Fruit fly (Drosophila melanogaster): ENCODE results near the gene CG33689.

CG33689 gene

dm6 chr3L:16168503-16169189 is 31.4 kb upstream of the CG33689 start (continued):
- TF ChIP-seq CG11456 (GFP tag; IDR thresholded peaks at IDR 0.05): 0 out of 3 replicates have a peak, but pooled peaks have one; percentile 25
- no peak for TF ChIP-seq Chrac-16 (GFP tag; optimal IDR thresholded peaks at IDR 0.05)

dm6 chr3L:16170006-16170405 is 30.0 kb upstream of the CG33689 start, which contains the start of gene CG33796:
CG33796 (minus strand) TSS chr3L:16170106.
- TF ChIP-seq CG17612 (GFP tag; IDR thresholded peaks at IDR 0.05): no peak

dm6 chr3L:16171280-16171679 is 28.7 kb upstream of the CG33689 start, which contains the start of gene CG33795:
CG33795 (minus strand) TSS chr3L:16171380.
- TF ChIP-seq CG2202 (tag; optimal IDR thresholded peaks at IDR 0.05) (no peak), CG6254 (GFP tag; optimal IDR thresholded peaks at IDR 0.05) (no peak), Dip3 (GFP tag; optimal IDR thresholded peaks at IDR 0.05) (no peak), bab2 (GFP tag; optimal IDR thresholded peaks at IDR 0.05) (no peak), CG15696 (tag; optimal IDR thresholded peaks at IDR 0.05) (no peak), CG6791 (GFP tag; IDR thresholded peaks at IDR 0.05; ENCODE audit: partially characterized antibody) (no peak), lbe (GFP tag; optimal IDR thresholded peaks at IDR 0.05) (no peak), her (GFP tag; optimal IDR thresholded peaks at IDR 0.05) (no peak), CG4854 (GFP tag; optimal IDR thresholded peaks at IDR 0.05) (no peak), CG12071 (GFP tag; optimal IDR thresholded peaks at IDR 0.05) (no peak), NfI (GFP tag; optimal IDR thresholded peaks at IDR 0.05) (no peak), Med (GFP tag) (no peak), CG16863 (GFP tag; optimal IDR thresholded peaks at IDR 0.05) (no peak), CG9727 (GFP tag; optimal IDR thresholded peaks at IDR 0.05) (no peak), oc (tag; optimal IDR thresholded peaks at IDR 0.05) (no peak), Doc3 (GFP tag; IDR thresholded peaks at IDR 0.05; ENCODE audit: partially characterized antibody) (no peak)

- TF ChIP-seq Aef1 (GFP tag; IDR thresholded peaks at IDR 0.05): no peak
- peak; percentile 85 for TF ChIP-seq crol (GFP tag; IDR thresholded peaks at IDR 0.05)
- TF ChIP-seq ci (GFP tag; IDR thresholded peaks at IDR 0.05): 0 out of 3 replicates have a peak, but pooled peaks have one; percentile 22
- TF ChIP-seq CG9876 (GFP tag; optimal IDR thresholded peaks at IDR 0.05): no peak
- TF ChIP-seq Side (GFP tag; optimal IDR thresholded peaks at IDR 0.05): no peak
- TF ChIP-seq emc (GFP tag; optimal IDR thresholded peaks at IDR 0.05): no peak
- no peak for TF ChIP-seq sug (tag; optimal IDR thresholded peaks at IDR 0.05)
- TF ChIP-seq seq (GFP tag; IDR thresholded peaks at IDR 0.05): 0 out of 2 replicates have a peak, but pooled peaks have one; percentile 35
- TF ChIP-seq CG8290 (GFP tag; optimal IDR thresholded peaks at IDR 0.05): no peak
- peak in 1 of 2 experiments; percentile 6 for TF ChIP-seq CG8290 (tag; optimal IDR thresholded peaks at IDR 0.05)
- peak; percentile 85 for TF ChIP-seq pros (GFP tag; optimal IDR thresholded peaks at IDR 0.05)
- no peak for TF ChIP-seq CG9817 (tag; optimal IDR thresholded peaks at IDR 0.05)
- TF ChIP-seq grau (tag; optimal IDR thresholded peaks at IDR 0.05): no peak
- no peak for TF ChIP-seq yki (optimal IDR thresholded peaks at IDR 0.05)
- TF ChIP-seq CG1529 (GFP tag; optimal IDR thresholded peaks at IDR 0.05): no peak
- TF ChIP-seq pita (GFP tag; optimal IDR thresholded peaks at IDR 0.05): no peak
- no peak for TF ChIP-seq pum (GFP tag; optimal IDR thresholded peaks at IDR 0.05)
- TF ChIP-seq Deaf1 (tag; optimal IDR thresholded peaks at IDR 0.05): peak; percentile 14
- TF ChIP-seq Trl (optimal IDR thresholded peaks at IDR 0.05): peak in 1 of 2 experiments; percentile 18
- no peak for TF ChIP-seq Trl (GFP tag; optimal IDR thresholded peaks at IDR 0.05)
- TF ChIP-seq abd-A (tag; optimal IDR thresholded peaks at IDR 0.05): peak; percentile 30
- no peak for TF ChIP-seq sqz (GFP tag; optimal IDR thresholded peaks at IDR 0.05)
- TF ChIP-seq CG13123 (GFP tag; optimal IDR thresholded peaks at IDR 0.05): no peak
- no peak for TF ChIP-seq Hmx (GFP tag; optimal IDR thresholded peaks at IDR 0.05)
Measured at dm6 chr3L:16172381-16172780, 27.6 kb upstream of the CG33689 start.
